Fruit fly (Drosophila melanogaster) whole organism, embryonic: ENCODE results near the gene CG31189.

Experiments
- CG10274 ChIP-seq: fragments of 200-800 bp; sonication (Bioruptor generic); optimal IDR thresholded peaks from 3 replicates; lab custom pipeline; 2017; ENCODE audit warnings: missing biosample characterization, mild to moderate bottlenecking, missing genetic modification characterization
- CG11085 ChIP-seq: fragments of 200-800 bp; sonication (Bioruptor generic); IDR thresholded peaks from 2 replicates; pipeline ENCODE4 v1.3.6; 2022; ENCODE audit warnings: missing biosample characterization, missing genetic modification characterization
- CG12155 ChIP-seq: fragments of 200-800 bp; sonication (Bioruptor generic); optimal IDR thresholded peaks from 3 replicates; lab custom pipeline; 2016; ENCODE audit warnings: missing biosample characterization, missing genetic modification characterization
- CG12236 ChIP-seq: fragments of 200-800 bp; sonication (Bioruptor generic); optimal IDR thresholded peaks from 2 replicates; lab custom pipeline; 2016; ENCODE audit warnings: missing biosample characterization, missing genetic modification characterization
- CG12391 ChIP-seq: fragments of 200-800 bp; sonication (Bioruptor generic); optimal IDR thresholded peaks from 3 replicates; lab custom pipeline; 2018; ENCODE audit warnings: missing biosample characterization, mild to moderate bottlenecking, missing genetic modification characterization, moderate library complexity
- CG14050 ChIP-seq: fragments of 200-800 bp; sonication (Bioruptor generic); IDR thresholded peaks from 3 replicates; pipeline ENCODE4 v1.3.6; 2022; ENCODE audit warnings: missing biosample characterization, missing genetic modification characterization
- CG17359 ChIP-seq: fragments of 200-800 bp; sonication (Bioruptor generic); optimal IDR thresholded peaks from 3 replicates; lab custom pipeline; 2018; ENCODE audit warnings: missing biosample characterization, mild to moderate bottlenecking, missing genetic modification characterization, moderate library complexity
- CG17912 ChIP-seq: fragments of 200-800 bp; sonication (Bioruptor generic); optimal IDR thresholded peaks from 2 replicates; lab custom pipeline; 2018; ENCODE audit warnings: missing biosample characterization, mild to moderate bottlenecking, missing genetic modification characterization
- CG18619 ChIP-seq: fragments of 200-800 bp; sonication (Bioruptor generic); optimal IDR thresholded peaks from 3 replicates; lab custom pipeline; 2017; ENCODE audit warnings: missing biosample characterization, mild to moderate bottlenecking, missing genetic modification characterization
- CG2678 ChIP-seq: fragments of 200-800 bp; sonication (Bioruptor generic); optimal IDR thresholded peaks from 3 replicates; lab custom pipeline; 2019; ENCODE audit warnings: missing biosample characterization, mild to moderate bottlenecking, missing genetic modification characterization, moderate library complexity
- CG3065 ChIP-seq: fragments of 200-800 bp; sonication (Bioruptor generic); optimal IDR thresholded peaks from 2 replicates; lab custom pipeline; 2016; ENCODE audit warnings: missing biosample characterization, missing genetic modification characterization
- CG31365 ChIP-seq: fragments of 200-800 bp; sonication (Bioruptor generic); optimal IDR thresholded peaks from 2 replicates; lab custom pipeline; 2018; ENCODE audit warnings: missing biosample characterization, mild to moderate bottlenecking, missing genetic modification characterization
- CG3163 ChIP-seq: fragments of 200-800 bp; sonication (Bioruptor generic); optimal IDR thresholded peaks from 3 replicates; lab custom pipeline; 2016; ENCODE audit warnings: missing biosample characterization, missing genetic modification characterization
- CG3726 ChIP-seq: fragments of 200-800 bp; sonication (Bioruptor generic); IDR thresholded peaks from 3 replicates; pipeline ENCODE4, ENCODE4 v1.3.6; 2022; ENCODE audit warnings: missing biosample characterization, missing genetic modification characterization
- CG4617 ChIP-seq: fragments of 200-800 bp; sonication (Bioruptor generic); optimal IDR thresholded peaks from 3 replicates; lab custom pipeline; 2016; ENCODE audit warnings: missing biosample characterization, missing genetic modification characterization, borderline replicate concordance
- CG5953 ChIP-seq: fragments of 200-800 bp; sonication (Bioruptor generic); IDR thresholded peaks from 2 replicates; pipeline ENCODE4 v1.3.6; 2022; ENCODE audit warnings: missing biosample characterization, missing genetic modification characterization
- CG6689 ChIP-seq: fragments of 200-800 bp; sonication (Bioruptor generic); IDR thresholded peaks from 2 replicates; pipeline ENCODE4 v1.3.6; 2022; ENCODE audit warnings: missing biosample characterization, missing genetic modification characterization
- CG7271 ChIP-seq: fragments of 200-800 bp; sonication (Bioruptor generic); optimal IDR thresholded peaks from 2 replicates; lab custom pipeline; 2018; ENCODE audit warnings: missing biosample characterization, mild to moderate bottlenecking, missing genetic modification characterization, moderate library complexity
- CG8281 ChIP-seq: fragments of 200-800 bp; sonication (Bioruptor generic); optimal IDR thresholded peaks from 2 replicates; lab custom pipeline; 2018; ENCODE audit warnings: missing biosample characterization, mild to moderate bottlenecking, missing genetic modification characterization, moderate library complexity
- CG8944 ChIP-seq: fragments of 200-800 bp; sonication (Bioruptor generic); optimal IDR thresholded peaks from 3 replicates; lab custom pipeline; 2016; ENCODE audit warnings: missing biosample characterization, missing genetic modification characterization
- CG9876 ChIP-seq: fragments of 200-800 bp; sonication (Bioruptor generic); optimal IDR thresholded peaks from 2 replicates; lab custom pipeline; 2016; ENCODE audit warnings: missing biosample characterization, missing genetic modification characterization
- Dp ChIP-seq: fragments of 200-800 bp; sonication (Bioruptor generic); optimal IDR thresholded peaks from 2 replicates; lab custom pipeline; 2018; ENCODE audit warnings: missing biosample characterization, mild to moderate bottlenecking, missing genetic modification characterization, moderate library complexity
- ERR ChIP-seq: fragments of 200-800 bp; sonication (Bioruptor generic); optimal IDR thresholded peaks from 2 replicates; lab custom pipeline; 2016; ENCODE audit warnings: missing biosample characterization, missing genetic modification characterization
- Elba2 ChIP-seq: fragments of 200-800 bp; sonication (Bioruptor generic); optimal IDR thresholded peaks from 3 replicates; lab custom pipeline; 2016; ENCODE audit warnings: missing biosample characterization, missing genetic modification characterization
- Fer3 ChIP-seq: fragments of 200-800 bp; sonication (Bioruptor generic); optimal IDR thresholded peaks from 2 replicates; lab custom pipeline; 2018; ENCODE audit warnings: missing biosample characterization, mild to moderate bottlenecking, missing genetic modification characterization, moderate library complexity
- H2.0 ChIP-seq: fragments of 200-800 bp; sonication (Bioruptor generic); IDR thresholded peaks from 2 replicates; pipeline ENCODE4 v1.3.6; 2022; ENCODE audit warnings: missing biosample characterization, missing genetic modification characterization
- HLHmδ ChIP-seq: fragments of 200-800 bp; sonication (Bioruptor generic); optimal IDR thresholded peaks from 2 replicates; lab custom pipeline; 2018; ENCODE audit warnings: missing biosample characterization, mild to moderate bottlenecking, missing genetic modification characterization, moderate library complexity
- Hr51 ChIP-seq, 2 experiments: fragments of 200-800 bp; sonication (Bioruptor generic); optimal IDR thresholded peaks; 2 replicates in 1 of 2; 3 replicates in 1 of 2; lab custom pipeline; 2016 to 2018; ENCODE audit warnings: missing biosample characterization in 2 of 2, missing genetic modification characterization in 2 of 2, mild to moderate bottlenecking in 1 of 2, moderate library complexity in 1 of 2
- Side ChIP-seq: fragments of 200-800 bp; sonication (Bioruptor generic); optimal IDR thresholded peaks from 2 replicates; lab custom pipeline; 2016; ENCODE audit warnings: missing biosample characterization, missing genetic modification characterization
- Taf1 ChIP-seq: fragments of 200-800 bp; sonication (Bioruptor generic); IDR thresholded peaks from 2 replicates; pipeline ENCODE4 v1.3.6; 2022; ENCODE audit warnings: missing biosample characterization, missing genetic modification characterization
- Xbp1 ChIP-seq: fragments of 200-800 bp; sonication (Bioruptor generic); optimal IDR thresholded peaks from 3 replicates; lab custom pipeline; 2016; ENCODE audit warnings: missing biosample characterization, mild to moderate bottlenecking, missing genetic modification characterization
- aop ChIP-seq: fragments of 200-800 bp; sonication (Bioruptor generic); IDR thresholded peaks from 2 replicates; pipeline ENCODE4 v1.3.6; 2022; ENCODE audit warnings: missing biosample characterization, missing genetic modification characterization
- ara ChIP-seq: fragments of 200-800 bp; sonication (Bioruptor generic); IDR thresholded peaks from 2 replicates; pipeline ENCODE4 v1.3.6; 2022; ENCODE audit warnings: missing biosample characterization, missing genetic modification characterization
- bab2 ChIP-seq: fragments of 200-800 bp; sonication (Bioruptor generic); optimal IDR thresholded peaks from 2 replicates; lab custom pipeline; 2016; ENCODE audit warnings: missing biosample characterization, missing genetic modification characterization
- dimm ChIP-seq: fragments of 200-800 bp; sonication (Bioruptor generic); IDR thresholded peaks from 2 replicates; pipeline ENCODE4 v1.3.6; 2022; ENCODE audit warnings: missing biosample characterization, missing genetic modification characterization
- exex ChIP-seq: fragments of 200-800 bp; sonication (Bioruptor generic); optimal IDR thresholded peaks from 4 replicates; lab custom pipeline; 2018; ENCODE audit warnings: missing biosample characterization, mild to moderate bottlenecking, missing genetic modification characterization, moderate library complexity
- fd3F ChIP-seq: fragments of 200-800 bp; sonication (Bioruptor generic); optimal IDR thresholded peaks from 2 replicates; lab custom pipeline; 2018; ENCODE audit warnings: missing biosample characterization, mild to moderate bottlenecking, missing genetic modification characterization, moderate library complexity
- fd96Cb ChIP-seq: fragments of 200-800 bp; sonication (Bioruptor generic); optimal IDR thresholded peaks from 2 replicates; lab custom pipeline; 2018; ENCODE audit warnings: missing biosample characterization, mild to moderate bottlenecking, missing genetic modification characterization, moderate library complexity
- ftz-f1 ChIP-seq: fragments of 200-800 bp; sonication (Bioruptor generic); optimal IDR thresholded peaks from 2 replicates; lab custom pipeline; 2016; ENCODE audit warnings: missing biosample characterization, missing genetic modification characterization
- fu2 ChIP-seq: fragments of 200-800 bp; sonication (Bioruptor generic); optimal IDR thresholded peaks from 2 replicates; lab custom pipeline; 2016; ENCODE audit warnings: missing biosample characterization, missing genetic modification characterization
- grau ChIP-seq: fragments of 200-800 bp; optimal IDR thresholded peaks from 3 replicates; lab custom pipeline; 2019; ENCODE audit warnings: missing biosample characterization, mild to moderate bottlenecking, missing genetic modification characterization, moderate library complexity
- gsb-n ChIP-seq: fragments of 200-800 bp; sonication (Bioruptor generic); optimal IDR thresholded peaks from 3 replicates; lab custom pipeline; 2018; ENCODE audit warnings: missing biosample characterization, mild to moderate bottlenecking, missing genetic modification characterization
- insv ChIP-seq, 2 experiments: fragments of 200-800 bp; sonication (Bioruptor generic); optimal IDR thresholded peaks; 3 replicates each; lab custom pipeline; 2016 to 2018; ENCODE audit warnings: missing biosample characterization in 2 of 2, missing genetic modification characterization in 2 of 2
- ken ChIP-seq: fragments of 200-800 bp; sonication (Bioruptor generic); IDR thresholded peaks from 3 replicates; pipeline ENCODE4 v1.3.6; 2022; ENCODE audit warnings: missing biosample characterization, missing genetic modification characterization
- lola ChIP-seq, 3 experiments: fragments of >200 bp in 2 of 3; fragments of 200-800 bp in 1 of 3; sonication (Bioruptor generic) in 1 of 3; optimal IDR thresholded peaks; 2 replicates each; lab custom pipeline; 2017 to 2019; ENCODE audit warnings: missing biosample characterization in 3 of 3, missing genetic modification characterization in 3 of 3, mild to moderate bottlenecking in 1 of 3, moderate library complexity in 1 of 3
- luna ChIP-seq: fragments of 200-800 bp; sonication (Bioruptor generic); optimal IDR thresholded peaks from 2 replicates; lab custom pipeline; 2016; ENCODE audit warnings: missing biosample characterization, missing genetic modification characterization
- peb ChIP-seq: fragments of 200-800 bp; sonication (Bioruptor generic); IDR thresholded peaks from 2 replicates; pipeline ENCODE4 v1.3.6; 2022; ENCODE audit warnings: missing biosample characterization, missing genetic modification characterization
- trem ChIP-seq: fragments of 200-800 bp; optimal IDR thresholded peaks from 3 replicates; lab custom pipeline; 2019; ENCODE audit warnings: missing biosample characterization, mild to moderate bottlenecking, missing genetic modification characterization, moderate library complexity
- ttk ChIP-seq: fragments of 200-800 bp; sonication (Bioruptor generic); IDR thresholded peaks from 2 replicates; pipeline ENCODE4 v2.1.2; 2022; ENCODE audit warnings: missing biosample characterization, missing genetic modification characterization
- tx ChIP-seq: fragments of 200-800 bp; sonication (Bioruptor generic); optimal IDR thresholded peaks from 2 replicates; lab custom pipeline; 2016; ENCODE audit warnings: missing biosample characterization, missing genetic modification characterization

The CG31189 gene

DNA sequence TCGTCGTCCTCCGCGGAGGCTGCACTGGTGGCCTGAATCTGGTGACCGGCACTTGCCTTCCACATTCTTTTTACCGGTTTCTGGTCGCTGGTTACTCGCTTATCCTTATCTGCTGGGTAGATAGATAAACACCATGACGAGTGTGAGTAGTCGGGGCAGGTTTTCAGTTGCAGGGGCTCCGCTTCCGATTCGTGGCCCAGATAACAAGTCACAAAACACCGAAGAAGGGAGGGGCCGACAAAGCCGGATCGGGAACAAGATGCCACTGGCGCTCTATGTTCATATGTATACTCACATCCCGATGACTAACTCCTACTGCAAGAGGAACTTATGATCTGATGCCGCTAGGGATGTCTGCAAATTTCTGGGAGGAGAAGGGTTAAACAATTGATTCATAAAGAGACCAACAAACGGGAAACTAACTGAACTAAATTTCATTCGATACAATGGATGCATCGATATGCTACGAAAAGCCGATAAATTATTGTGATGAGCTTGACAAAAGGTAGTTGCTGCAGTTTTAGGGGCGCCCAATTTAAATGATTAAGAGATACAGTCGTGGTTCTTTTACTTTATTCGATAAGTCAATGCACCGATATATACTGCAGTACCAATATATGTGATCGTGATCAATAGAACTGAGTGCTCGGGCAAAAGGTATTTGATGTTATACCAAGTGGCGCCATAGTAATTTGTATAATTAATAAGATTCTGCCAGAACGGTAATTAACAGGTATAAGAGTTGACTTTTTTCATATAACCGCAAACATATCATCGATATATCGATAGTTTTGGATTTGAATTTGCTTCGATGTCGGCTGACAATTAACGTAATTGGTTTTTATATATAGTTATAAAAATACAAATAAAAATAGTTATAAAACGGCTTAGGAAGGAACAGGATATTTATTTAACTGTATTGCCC lies 18.6 kb upstream of the CG31189 start, which contains the start of gene Cortactin (continued):
- TF ChIP-seq HLHmδ (GFP tag; lab: Kevin White, UChicago): no peak
- no peak for TF ChIP-seq CG9876 (GFP tag; lab: Kevin White, UChicago)
- TF ChIP-seq CG3065: no peak
- no peak for TF ChIP-seq Taf1
- TF ChIP-seq luna: no peak
- no peak for TF ChIP-seq grau (tag; lab: Kevin White, UChicago)
- TF ChIP-seq CG7271 (tag; lab: Kevin White, UChicago): no peak
- no peak for TF ChIP-seq CG8281 (tag; lab: Kevin White, UChicago)
- TF ChIP-seq fd3F (GFP tag; lab: Kevin White, UChicago): no peak
- peak; percentile 34 for TF ChIP-seq CG17912
- TF ChIP-seq Side (GFP tag; lab: Kevin White, UChicago): no peak
- no peak for TF ChIP-seq CG10274
- TF ChIP-seq CG12236 (GFP tag; lab: Kevin White, UChicago): no peak
- TF ChIP-seq CG4617 (GFP tag; lab: Kevin White, UChicago): peak; percentile 61
- no peak for TF ChIP-seq dimm (GFP tag; lab: Robert Waterston, UW)
- no peak for TF ChIP-seq Fer3
- no peak for TF ChIP-seq ERR (GFP tag; lab: Kevin White, UChicago)
- TF ChIP-seq CG5953: no peak
- no peak for TF ChIP-seq fd96Cb (tag; lab: Kevin White, UChicago)
- TF ChIP-seq CG2678: no peak
- TF ChIP-seq Xbp1 (GFP tag; lab: Kevin White, UChicago): no peak
- no peak for TF ChIP-seq fu2
- no peak for TF ChIP-seq CG18619 (GFP tag; lab: Kevin White, UChicago)
- TF ChIP-seq Elba2 (GFP tag; lab: Kevin White, UChicago): no peak
- TF ChIP-seq CG3163 (GFP tag; lab: Kevin White, UChicago): no peak
- TF ChIP-seq peb (GFP tag; lab: Robert Waterston, UW): no peak
- TF ChIP-seq CG3726: no peak
- TF ChIP-seq H2.0 (GFP tag; lab: Robert Waterston, UW): no peak
- no peak; the same call in 1 of the 2 replicates for TF ChIP-seq aop (GFP tag; lab: Robert Waterston, UW)
- TF ChIP-seq tx (GFP tag; lab: Kevin White, UChicago): no peak
- no peak for TF ChIP-seq ara (GFP tag; lab: Robert Waterston, UW)
- no peak for TF ChIP-seq bab2
- TF ChIP-seq CG17359 (tag; lab: Kevin White, UChicago): no peak
- TF ChIP-seq CG11085 (GFP tag; lab: Robert Waterston, UW): no peak
- TF ChIP-seq Dp (GFP tag; lab: Kevin White, UChicago): peak; percentile 99
- no peak for TF ChIP-seq CG6689 (GFP tag; lab: Robert Waterston, UW)
- no peak for TF ChIP-seq gsb-n
- TF ChIP-seq CG31365 (tag; lab: Kevin White, UChicago): no peak
- no peak for TF ChIP-seq lola (GFP tag; optimal IDR thresholded peaks at IDR 0.05; lab: Kevin White, UChicago)
- no peak for TF ChIP-seq CG14050 (GFP tag; lab: Robert Waterston, UW)
- TF ChIP-seq Hr51 (GFP tag; optimal IDR thresholded peaks at IDR 0.05; lab: Kevin White, UChicago): no peak
- TF ChIP-seq insv (GFP tag; optimal IDR thresholded peaks at IDR 0.05; lab: Kevin White, UChicago): no peak
- TF ChIP-seq CG8944 (GFP tag; lab: Kevin White, UChicago): no peak
- peak; percentile 57 for TF ChIP-seq CG12155 (GFP tag; lab: Kevin White, UChicago)
- no peak for TF ChIP-seq ftz-f1 (GFP tag; lab: Kevin White, UChicago)
- no peak for TF ChIP-seq ken (GFP tag; lab: Robert Waterston, UW)
- TF ChIP-seq exex (tag; lab: Kevin White, UChicago): no peak
- peak; percentile 57 for TF ChIP-seq trem (tag; lab: Kevin White, UChicago)
- TF ChIP-seq ttk (GFP tag; lab: Robert Waterston, UW): no peak
- no peak for TF ChIP-seq CG12391 (tag; lab: Kevin White, UChicago)
